Fruit fly (Drosophila melanogaster): Measurements from ENCODE around the gene Rga.
A peak's percentile ranks its signal among the peaks of the same experiment; 100 is the strongest.

Rga gene

dm6 chr3R:5613114-5613443 is 167 bp upstream of the Rga start, which contains the start of gene Atu (continued):
- TF ChIP-seq CG1529 (GFP tag; optimal IDR thresholded peaks at IDR 0.05) (no peak), repo (GFP tag; optimal IDR thresholded peaks at IDR 0.05) (no peak), Vsx1 (GFP tag; optimal IDR thresholded peaks at IDR 0.05) (no peak), shn (GFP tag; optimal IDR thresholded peaks at IDR 0.05) (peak; percentile 54), CG4424 (GFP tag; optimal IDR thresholded peaks at IDR 0.05) (peak; percentile 17), CG9727 (GFP tag; optimal IDR thresholded peaks at IDR 0.05) (peak; percentile 32), dimm (GFP tag; IDR thresholded peaks at IDR 0.05) (no peak), zen2 (GFP tag; IDR thresholded peaks at IDR 0.05; ENCODE audit: partially characterized antibody) (peak; percentile 83), Hr3 (GFP tag; optimal IDR thresholded peaks at IDR 0.05) (peak; percentile 42), CG17186 (GFP tag; optimal IDR thresholded peaks at IDR 0.05) (peak; percentile 57), Taf1 (GFP tag; IDR thresholded peaks at IDR 0.05) (no peak), NC2β (GFP tag; optimal IDR thresholded peaks at IDR 0.05) (peak; percentile 39), YL-1 (GFP tag; optimal IDR thresholded peaks at IDR 0.05) (peak; percentile 81), MBD-R2 (GFP tag; IDR thresholded peaks at IDR 0.05) (peak; percentile 76), Hr51 (GFP tag; optimal IDR thresholded peaks at IDR 0.05) (peak in 1 of 2 experiments; percentile 3), Nf-YC (tag; optimal IDR thresholded peaks at IDR 0.05) (peak; percentile 52), CG3726 (GFP tag; IDR thresholded peaks at IDR 0.05) (no peak), B-H2 (GFP tag; optimal IDR thresholded peaks at IDR 0.05) (peak; percentile 5), CG1792 (GFP tag; optimal IDR thresholded peaks at IDR 0.05) (peak; percentile 99), CHES-1-like (GFP tag; optimal IDR thresholded peaks at IDR 0.05) (peak; percentile 88), ind (GFP tag; optimal IDR thresholded peaks at IDR 0.05) (peak; percentile 43), cato (GFP tag; optimal IDR thresholded peaks at IDR 0.05; ENCODE audit: borderline replicate concordance) (peak; percentile 12), Med (GFP tag) (peak; percentile 91), CG2889 (GFP tag; IDR thresholded peaks at IDR 0.05) (no peak), HmgZ (tag; optimal IDR thresholded peaks at IDR 0.05) (peak; percentile 79), Nf-YB (GFP tag; optimal IDR thresholded peaks at IDR 0.05) (no peak), CG7928 (GFP tag; optimal IDR thresholded peaks at IDR 0.05) (peak; percentile 51), usp (GFP tag; optimal IDR thresholded peaks at IDR 0.05) (no peak), ftz-f1 (GFP tag; optimal IDR thresholded peaks at IDR 0.05) (no peak), Neu2 (GFP tag; optimal IDR thresholded peaks at IDR 0.05; ENCODE audit: borderline replicate concordance) (no peak), CG9932 (GFP tag; IDR thresholded peaks at IDR 0.05) (peak; percentile 69), CG14860 (GFP tag; IDR thresholded peaks at IDR 0.05; ENCODE audit: partially characterized antibody) (peak; percentile 94), NK7.1 (GFP tag; optimal IDR thresholded peaks at IDR 0.05) (no peak), hth (optimal IDR thresholded peaks at IDR 0.05) (no peak), HLH54F (GFP tag; optimal IDR thresholded peaks at IDR 0.05) (peak; percentile 39), CG13424 (tag; optimal IDR thresholded peaks at IDR 0.05) (peak; percentile 39), phol (tag; optimal IDR thresholded peaks at IDR 0.05) (peak; percentile 66), CG2129 (GFP tag; IDR thresholded peaks at IDR 0.05; ENCODE audit: partially characterized antibody) (peak; percentile 89), Chrac-16 (GFP tag; optimal IDR thresholded peaks at IDR 0.05) (peak; percentile 28), D19A (tag; optimal IDR thresholded peaks at IDR 0.05) (peak; percentile 33), CG9817 (tag; optimal IDR thresholded peaks at IDR 0.05) (peak; percentile 25), sqz (GFP tag; optimal IDR thresholded peaks at IDR 0.05) (peak; percentile 8), Dek (tag; optimal IDR thresholded peaks at IDR 0.05) (peak; percentile 13), MESR4 (GFP tag; optimal IDR thresholded peaks at IDR 0.05) (peak; percentile 24), Doc3 (GFP tag; IDR thresholded peaks at IDR 0.05; ENCODE audit: partially characterized antibody) (peak; percentile 92), CG15514 (GFP tag; optimal IDR thresholded peaks at IDR 0.05) (peak; percentile 71), her (GFP tag; optimal IDR thresholded peaks at IDR 0.05) (peak; percentile 10), CG11723 (GFP tag; optimal IDR thresholded peaks at IDR 0.05) (no peak), dan (GFP tag; IDR thresholded peaks at IDR 0.05) (no peak), CG17359 (tag; optimal IDR thresholded peaks at IDR 0.05) (peak; percentile 24), CG14441 (GFP tag; IDR thresholded peaks at IDR 0.05) (no peak)

All from whole organism, embryonic.